Worm (Caenorhabditis elegans) whole organism, dauer: Measurements from ENCODE around the gene Y11D7A.5.
"Not testable (repeated sequence)": the region's sequence is repeated elsewhere in the genome, so short reads cannot be mapped to it uniquely, and the experiment has no call there.

ENCODE experiments used
- unc-62 ChIP-seq: sonication (generic microtip); optimal IDR thresholded peaks from 2 replicates; lab custom pipeline; 2017; ENCODE audit warnings: missing biosample characterization, missing genetic modification reagents, missing genetic modification characterization

Gene Y11D7A.5

ce11 chrIV:9199939-9200202 is 45.5 kb downstream of the Y11D7A.5 start, which contains the start of gene wnk-1:
Gene wnk-1, plus strand, starts transcription at chrIV:9200103.
- no peak for TF ChIP-seq unc-62 (GFP tag; lab: Kevin White, UChicago)

DNA sequence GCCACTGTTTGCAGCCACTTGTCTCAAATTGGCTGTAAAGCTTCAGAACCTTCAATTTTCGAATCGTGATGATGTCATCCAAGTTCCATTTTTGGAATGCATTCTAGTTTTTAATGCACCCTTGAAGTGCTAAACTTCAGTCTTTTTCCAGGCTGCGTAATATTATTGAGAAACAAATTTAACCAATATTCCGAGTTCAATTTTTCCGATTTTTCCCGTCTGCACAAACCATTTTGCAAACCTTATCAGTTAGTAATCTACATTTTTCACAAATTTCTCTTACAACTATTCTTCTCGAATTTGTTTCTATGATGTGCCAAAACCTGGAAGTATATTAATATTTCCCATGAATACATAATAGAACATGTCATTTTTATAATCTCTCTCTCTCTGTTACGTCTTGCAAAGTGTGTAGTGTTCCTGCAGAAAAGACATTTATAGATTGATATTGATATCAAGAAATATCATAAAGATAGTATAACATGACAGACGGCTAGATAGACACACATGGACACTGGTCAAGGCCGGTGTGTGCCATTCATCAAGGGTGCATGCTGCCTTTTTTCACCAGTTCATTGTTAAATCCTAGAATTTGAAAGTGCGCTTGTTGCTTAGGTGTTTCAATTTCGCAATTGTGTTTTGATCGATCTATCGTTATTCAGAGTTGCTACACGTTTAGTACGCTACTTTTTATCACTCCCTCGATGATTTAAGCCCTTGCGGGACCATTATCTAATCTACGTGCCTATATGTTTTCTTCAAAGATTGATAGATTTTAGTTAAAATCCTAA is 46.0 kb downstream of the Y11D7A.5 start:
- TF ChIP-seq unc-62 (GFP tag; lab: Kevin White, UChicago), result no peak

- no peak for TF ChIP-seq unc-62 (GFP tag; lab: Kevin White, UChicago)
Measured at ce11 chrIV:9198136-9198535, 47.2 kb downstream of the Y11D7A.5 start.

DNA sequence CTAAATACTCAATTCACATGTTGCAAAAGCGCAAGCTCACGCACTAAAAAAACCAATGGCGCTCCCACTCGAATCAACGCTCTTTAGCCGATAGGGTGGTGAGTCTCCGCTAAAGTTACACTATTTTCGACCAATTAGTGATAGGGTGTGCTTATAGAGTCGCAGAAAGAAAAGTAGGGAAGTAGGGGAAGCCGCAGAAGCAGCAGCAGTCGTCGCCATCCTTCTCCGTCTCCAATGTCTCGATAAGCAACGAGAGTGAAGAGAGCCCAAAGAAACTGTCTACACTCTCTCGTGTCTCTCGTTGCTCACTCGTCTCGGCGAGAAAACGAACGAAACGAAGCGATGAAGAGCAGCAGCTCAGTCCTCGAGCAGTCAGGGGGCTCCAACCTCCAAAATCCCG is 48.6 kb downstream of the Y11D7A.5 start:
- TF ChIP-seq unc-62 (GFP tag; lab: Kevin White, UChicago), result no peak

ce11 chrIV:9194524-9194923 is 50.8 kb downstream of the Y11D7A.5 start, which contains the start of gene C46C2.7:
Gene C46C2.7, plus strand, starts transcription at chrIV:9194824.
- TF ChIP-seq unc-62 (GFP tag; lab: Kevin White, UChicago), result not testable (repeated sequence)
